Worm (Caenorhabditis elegans) whole organism, L3 larva: Measurements from ENCODE around the gene B0361.4.

Experiments
- ZK546.5 ChIP-seq: sonication (generic microtip); optimal IDR thresholded peaks from 2 replicates; lab custom pipeline; 2017; ENCODE audit warnings: missing biosample characterization, missing genetic modification characterization
- ama-1 ChIP-seq: fragments of 150-350 bp; optimal IDR thresholded peaks from 2 replicates; lab custom pipeline; 2018
- ceh-28 ChIP-seq: fragments of 150-350 bp; optimal IDR thresholded peaks from 2 replicates; lab custom pipeline; 2014; ENCODE audit warnings: missing biosample characterization, missing genetic modification reagents, missing genetic modification characterization
- daf-12 ChIP-seq: fragments of 150-350 bp; optimal IDR thresholded peaks from 2 replicates; lab custom pipeline; 2014; ENCODE audit warnings: missing biosample characterization, missing genetic modification reagents, missing genetic modification characterization
- egl-27 ChIP-seq: sonication (generic microtip); optimal IDR thresholded peaks from 4 replicates; lab custom pipeline; 2017; ENCODE audit warnings: missing biosample characterization, missing genetic modification reagents, missing genetic modification characterization
- egl-5 ChIP-seq: fragments of 150-350 bp; optimal IDR thresholded peaks from 2 replicates; lab custom pipeline; 2017; ENCODE audit warnings: missing biosample characterization, missing genetic modification reagents, missing genetic modification characterization, inconsistent platforms
- elt-1 ChIP-seq: fragments of 150-350 bp; optimal IDR thresholded peaks from 2 replicates; lab custom pipeline; 2014; ENCODE audit warnings: missing biosample characterization, missing genetic modification characterization
- elt-2 ChIP-seq: sonication (generic microtip); optimal IDR thresholded peaks from 2 replicates; lab custom pipeline; 2016; ENCODE audit warnings: missing genetic modification reagents, mild to moderate bottlenecking, missing genetic modification characterization, missing compliant biosample characterization
- eor-1 ChIP-seq, 2 experiments: fragments of 150-350 bp; optimal IDR thresholded peaks; 2 replicates each; lab custom pipeline; 2014 to 2018; ENCODE audit warnings: missing biosample characterization in 2 of 2, missing genetic modification characterization in 2 of 2
- fkh-10 ChIP-seq: sonication (generic microtip); optimal IDR thresholded peaks from 2 replicates; lab custom pipeline; 2017; ENCODE audit warnings: missing biosample characterization, missing genetic modification reagents, missing genetic modification characterization
- fkh-2 ChIP-seq: fragments of 150-350 bp; optimal IDR thresholded peaks from 2 replicates; lab custom pipeline; 2014; ENCODE audit warnings: missing biosample characterization, missing genetic modification reagents, missing genetic modification characterization
- fos-1 ChIP-seq: fragments of 150-350 bp; optimal IDR thresholded peaks from 2 replicates; lab custom pipeline; 2014; ENCODE audit warnings: missing biosample characterization, missing genetic modification characterization
- hmg-11 ChIP-seq: sonication (generic microtip); optimal IDR thresholded peaks from 2 replicates; lab custom pipeline; 2016; ENCODE audit warnings: missing genetic modification characterization, missing compliant biosample characterization
- jun-1 ChIP-seq: fragments of 150-350 bp; optimal IDR thresholded peaks from 2 replicates; lab custom pipeline; 2014; ENCODE audit warnings: missing biosample characterization, missing genetic modification reagents, missing genetic modification characterization
- lin-15B ChIP-seq: fragments of 150-350 bp; optimal IDR thresholded peaks from 2 replicates; lab custom pipeline; 2014; ENCODE audit warnings: missing biosample characterization, missing genetic modification characterization
- lin-39 ChIP-seq: fragments of 150-350 bp; optimal IDR thresholded peaks from 2 replicates; lab custom pipeline; 2018; ENCODE audit warnings: missing biosample characterization, missing genetic modification reagents, missing genetic modification characterization
- lsy-12 ChIP-seq: sonication (generic microtip); optimal IDR thresholded peaks from 2 replicates; lab custom pipeline; 2016; ENCODE audit warnings: mild to moderate bottlenecking, missing genetic modification characterization, missing compliant biosample characterization
- mml-1 ChIP-seq: fragments of 150-350 bp; sonication (generic microtip); optimal IDR thresholded peaks from 3 replicates; lab custom pipeline; 2014; ENCODE audit warnings: missing biosample characterization, missing genetic modification characterization
- nfya-1 ChIP-seq: sonication (generic microtip); optimal IDR thresholded peaks from 2 replicates; lab custom pipeline; 2017; ENCODE audit warnings: missing genetic modification characterization, mild to moderate bottlenecking, missing compliant biosample characterization, antibody characterized with exemption, moderate library complexity; ENCODE audit not compliant: insufficient read depth
- nhr-23 ChIP-seq: fragments of 150-350 bp; optimal IDR thresholded peaks from 2 replicates; lab custom pipeline; 2014; ENCODE audit warnings: missing biosample characterization, missing genetic modification reagents, missing genetic modification characterization
- nhr-25 ChIP-seq: sonication (generic microtip); optimal IDR thresholded peaks from 2 replicates; lab custom pipeline; 2017; ENCODE audit warnings: missing biosample characterization, missing genetic modification characterization
- nhr-28 ChIP-seq: fragments of 150-350 bp; optimal IDR thresholded peaks from 2 replicates; lab custom pipeline; 2014; ENCODE audit warnings: missing biosample characterization, missing genetic modification characterization
- nhr-43 ChIP-seq: sonication (generic microtip); optimal IDR thresholded peaks from 2 replicates; lab custom pipeline; 2016; ENCODE audit warnings: mild to moderate bottlenecking, missing genetic modification characterization, missing compliant biosample characterization; ENCODE audit not compliant: poor library complexity, severe bottlenecking
- pha-4 ChIP-seq: fragments of 150-350 bp; optimal IDR thresholded peaks from 2 replicates; lab custom pipeline; 2014; ENCODE audit warnings: missing biosample characterization, missing genetic modification reagents, missing genetic modification characterization
- snpc-4 ChIP-seq: fragments of 150-350 bp; optimal IDR thresholded peaks from 2 replicates; lab custom pipeline; 2014; ENCODE audit warnings: missing biosample characterization, missing genetic modification characterization
- zag-1 ChIP-seq: fragments of 150-350 bp; optimal IDR thresholded peaks from 2 replicates; lab custom pipeline; 2014; ENCODE audit warnings: missing biosample characterization, missing genetic modification characterization
- ztf-4 ChIP-seq: fragments of 150-350 bp; optimal IDR thresholded peaks from 2 replicates; lab custom pipeline; 2014; ENCODE audit warnings: missing biosample characterization, missing genetic modification characterization

B0361.4 gene

DNA sequence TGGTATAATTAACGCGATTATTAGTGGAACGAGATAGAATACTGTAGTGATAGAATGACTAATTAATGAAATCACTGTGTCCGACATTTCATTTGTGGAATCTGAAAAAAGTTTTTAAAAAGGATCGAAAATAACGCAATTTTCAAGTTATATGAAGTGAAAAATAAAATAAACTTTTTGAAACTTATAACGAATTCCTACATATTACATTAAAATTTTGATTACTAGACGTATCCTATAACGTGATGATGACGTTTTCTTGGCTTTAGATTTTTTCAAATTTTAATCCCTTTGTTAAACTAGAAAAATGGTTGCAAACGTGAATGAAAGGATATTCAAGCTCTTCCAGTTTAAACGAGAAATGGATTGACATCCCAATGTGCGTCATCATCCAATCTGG lies 31.7 kb downstream of the B0361.4 start, which contains the start of gene algn-11:
algn-11 (minus strand) TSS at position 101 of the 400 bp plus-strand sequence.
- TF ChIP-seq fkh-10 (GFP tag; lab: Kevin White, UChicago): no peak
- no peak for TF ChIP-seq nhr-25
- TF ChIP-seq eor-1 (tag; optimal IDR thresholded peaks at IDR 0.05; lab: Kevin White, UChicago): no peak
- TF ChIP-seq nhr-43 (tag; lab: Kevin White, UChicago): no peak

DNA sequence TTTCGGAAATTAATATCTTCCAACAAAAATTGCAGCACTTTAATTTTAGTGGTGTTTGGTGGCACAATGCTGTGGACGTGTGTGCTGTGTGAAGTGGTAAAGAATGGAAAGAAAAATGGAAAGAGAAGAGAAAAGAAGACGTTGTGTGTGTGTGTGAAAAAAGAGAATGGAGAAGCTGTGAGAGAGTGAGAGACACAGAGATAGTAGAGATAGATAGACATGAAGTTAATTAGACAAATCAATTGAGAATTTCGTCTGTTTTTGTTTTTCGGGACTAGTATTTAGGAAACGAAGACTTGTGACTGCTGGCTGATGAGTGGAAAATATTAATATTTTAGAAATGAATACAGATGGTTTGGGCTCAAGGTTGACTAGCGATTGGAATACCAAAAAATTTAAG lies 32.4 kb downstream of the B0361.4 start:
- peak; percentile 27 for TF ChIP-seq nfya-1 (tag; lab: Kevin White, UChicago)
- TF ChIP-seq ama-1 (lab: Kevin White, UChicago): no peak
- no peak for TF ChIP-seq jun-1 (tag; lab: Kevin White, UChicago)
- TF ChIP-seq elt-2 (tag; lab: Kevin White, UChicago): no peak
- no peak for TF ChIP-seq pha-4 (tag; lab: Kevin White, UChicago)
- no peak for TF ChIP-seq nhr-43 (tag; lab: Kevin White, UChicago)

DNA sequence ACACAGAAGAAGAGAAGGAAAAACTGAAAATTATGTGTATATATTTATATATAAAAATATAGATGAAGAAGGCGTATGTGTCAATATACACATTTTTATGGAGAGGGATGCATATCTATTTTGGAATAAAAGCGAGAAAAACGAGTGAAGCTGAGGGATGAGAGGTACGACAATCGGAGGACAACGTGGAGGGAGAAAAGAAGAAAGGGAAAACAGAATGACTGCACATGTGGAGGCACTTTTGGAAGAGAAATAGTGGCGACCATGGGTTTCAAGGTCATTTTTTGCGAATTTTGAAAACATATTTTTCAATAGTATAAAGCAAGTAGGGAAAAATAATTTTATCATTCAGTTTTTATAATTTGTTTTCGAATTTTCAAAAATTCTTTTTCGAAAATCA lies 33.8 kb downstream of the B0361.4 start:
- TF ChIP-seq daf-12 (tag; lab: Kevin White, UChicago) (no peak), nhr-25 (peak; percentile 61), pha-4 (tag; lab: Kevin White, UChicago) (peak; percentile 26), lin-39 (tag; lab: Kevin White, UChicago) (peak; percentile 7), hmg-11 (tag; lab: Kevin White, UChicago) (peak; percentile 17), snpc-4 (tag; lab: Kevin White, UChicago) (no peak), lin-15B (tag; lab: Kevin White, UChicago) (peak; percentile 15), nfya-1 (tag; lab: Kevin White, UChicago) (peak; percentile 54)
- TF ChIP-seq, all 47 proteins: peak for 6

DNA sequence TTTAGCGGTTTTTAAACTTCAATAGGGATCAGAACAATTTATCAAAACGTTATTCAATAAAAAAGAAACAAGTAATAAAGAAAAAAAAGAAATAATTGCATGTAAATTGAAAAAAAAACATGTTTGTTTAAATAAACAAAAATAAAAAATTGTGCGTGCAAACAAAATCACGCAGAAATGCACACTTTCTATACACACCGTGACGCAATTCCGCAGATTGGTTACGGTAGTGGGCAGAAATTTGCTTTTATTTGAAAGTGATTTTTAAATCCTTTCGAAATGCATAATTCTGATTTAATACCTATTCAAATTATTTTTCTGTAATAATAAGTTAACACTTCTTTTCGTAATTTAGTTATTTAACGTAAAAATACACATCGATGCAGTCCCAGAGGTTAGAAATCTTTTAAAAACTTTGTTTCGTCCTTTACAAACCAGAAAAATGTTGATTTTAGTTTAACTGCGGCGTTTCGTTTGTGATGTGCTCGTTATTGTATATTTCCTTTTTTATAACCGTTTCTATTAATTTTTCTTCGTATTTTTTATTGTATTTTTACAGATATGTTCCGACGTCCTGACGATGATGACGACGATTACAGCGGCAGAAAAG lies 34.4 kb downstream of the B0361.4 start, which contains the start of gene cwf-19L2:
cwf-19L2 (plus strand) TSS at position 560 of the 610 bp plus-strand sequence.
- TF ChIP-seq ztf-4 (tag; lab: Kevin White, UChicago) (no peak), pha-4 (tag; lab: Kevin White, UChicago) (peak; percentile 52)

DNA sequence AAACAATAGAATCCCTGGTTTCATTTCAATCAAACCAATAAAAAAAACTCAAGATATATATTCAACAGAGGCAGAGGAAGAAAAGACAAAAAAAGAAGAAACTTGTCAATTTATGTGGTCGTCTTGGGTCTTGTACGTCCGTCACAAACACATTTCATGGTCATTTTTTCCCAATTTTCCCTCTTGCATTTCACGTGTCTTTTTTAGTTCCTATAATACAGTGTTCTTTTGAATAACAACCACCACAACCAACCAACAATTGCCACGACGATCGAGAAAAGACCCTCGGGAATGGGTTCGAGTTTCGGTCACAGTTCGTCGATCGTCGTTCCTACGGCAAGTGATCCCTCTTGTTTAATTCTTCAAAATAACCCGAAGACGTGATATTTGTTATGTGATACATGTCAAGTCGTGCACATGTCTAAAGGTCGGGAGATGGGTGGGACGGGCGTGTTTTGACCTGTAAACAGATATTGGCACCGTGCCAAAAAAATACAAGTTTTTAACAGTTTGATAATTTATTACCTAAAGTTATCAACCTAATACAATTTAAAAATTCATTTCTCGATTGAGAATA lies 37.4 kb downstream of the B0361.4 start:
- TF ChIP-seq pha-4 (tag; lab: Kevin White, UChicago): no peak
- no peak for TF ChIP-seq ZK546.5 (tag; lab: Kevin White, UChicago)
- TF ChIP-seq zag-1 (tag; lab: Kevin White, UChicago): no peak
- no peak for TF ChIP-seq snpc-4 (tag; lab: Kevin White, UChicago)
- no peak for TF ChIP-seq hmg-11 (tag; lab: Kevin White, UChicago)
- TF ChIP-seq elt-1 (tag; lab: Kevin White, UChicago): no peak
- TF ChIP-seq mml-1 (tag; lab: Kevin White, UChicago): no peak
- no peak for TF ChIP-seq daf-12 (tag; lab: Kevin White, UChicago)
- no peak for TF ChIP-seq eor-1 (tag; optimal IDR thresholded peaks at IDR 0.05; lab: Kevin White, UChicago)
- no peak for TF ChIP-seq nhr-28 (tag; lab: Kevin White, UChicago)
- peak; percentile 63 for TF ChIP-seq nhr-25
- no peak for TF ChIP-seq fkh-2 (tag; lab: Kevin White, UChicago)
- TF ChIP-seq lsy-12 (tag; lab: Kevin White, UChicago): no peak
- TF ChIP-seq egl-27: no peak
- TF ChIP-seq elt-2 (tag; lab: Kevin White, UChicago): no peak
- TF ChIP-seq lin-15B (tag; lab: Kevin White, UChicago): no peak
- peak; percentile 20 for TF ChIP-seq nhr-23
- no peak for TF ChIP-seq nhr-43 (tag; lab: Kevin White, UChicago)
- TF ChIP-seq egl-5: peak; percentile 14
- no peak for TF ChIP-seq fos-1
- no peak for TF ChIP-seq ceh-28 (tag; lab: Kevin White, UChicago)
- TF ChIP-seq lin-39 (tag; lab: Kevin White, UChicago): no peak
- TF ChIP-seq fkh-10 (GFP tag; lab: Kevin White, UChicago): no peak
